Fruit fly (Drosophila melanogaster): Measurements from ENCODE around the gene Ccdc58.

Gene Ccdc58

dm6 chr3L:19807103-19807502 lies 2.1 kb downstream of the Ccdc58 start, which contains the start of the genes CG14104 and Kap-alpha1:
Gene CG14104 (minus strand): TSS chr3L:19807199.
Gene Kap-alpha1 (plus strand): TSS chr3L:19807232.
- TF ChIP-seq CTCF (optimal IDR thresholded peaks at IDR 0.05) (no peak), CG8478 (optimal IDR thresholded peaks at IDR 0.05) (no peak)

DNA sequence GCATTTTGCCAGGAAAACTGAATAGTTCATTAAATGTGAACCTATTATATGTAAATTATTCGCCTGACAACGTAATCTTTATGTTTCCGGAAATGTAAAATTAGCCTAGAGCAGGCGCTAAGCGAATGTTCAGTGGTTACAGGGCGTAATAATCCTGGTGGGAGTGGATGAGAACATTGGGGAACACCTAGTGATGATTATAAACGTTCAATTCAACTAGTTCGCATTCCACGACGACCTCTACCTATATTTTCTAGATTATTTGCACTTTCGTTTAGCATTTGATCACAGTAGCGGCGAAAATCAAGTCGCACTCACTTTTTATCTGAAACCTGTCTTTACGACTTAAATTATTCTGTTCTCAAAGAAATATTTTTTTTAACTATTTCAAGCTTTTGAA lies 2.5 kb downstream of the Ccdc58 start:
- TF ChIP-seq CTCF (optimal IDR thresholded peaks at IDR 0.05), result no peak
- TF ChIP-seq CG8478 (optimal IDR thresholded peaks at IDR 0.05), result no peak

DNA sequence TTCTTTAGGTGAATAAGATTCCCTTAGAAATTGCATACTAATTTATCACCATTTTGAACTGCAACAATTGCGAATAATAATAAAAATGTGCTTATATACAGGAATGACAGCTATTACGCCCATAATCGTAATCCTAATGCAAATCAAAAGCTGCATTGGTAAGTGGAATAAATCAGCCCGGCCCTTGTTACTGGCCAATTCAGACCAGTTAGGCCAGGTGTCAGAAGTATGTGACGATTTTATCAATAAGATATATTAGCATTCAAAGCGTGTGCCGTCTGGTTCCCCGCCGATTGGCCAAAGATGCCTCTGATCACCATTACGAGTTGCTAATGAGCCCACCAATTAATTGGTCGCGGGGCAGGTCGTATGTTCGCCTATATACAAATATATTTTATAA lies 7.5 kb downstream of the Ccdc58 start:
- TF ChIP-seq CG8478 (optimal IDR thresholded peaks at IDR 0.05) (no peak), CTCF (optimal IDR thresholded peaks at IDR 0.05) (no peak)

DNA sequence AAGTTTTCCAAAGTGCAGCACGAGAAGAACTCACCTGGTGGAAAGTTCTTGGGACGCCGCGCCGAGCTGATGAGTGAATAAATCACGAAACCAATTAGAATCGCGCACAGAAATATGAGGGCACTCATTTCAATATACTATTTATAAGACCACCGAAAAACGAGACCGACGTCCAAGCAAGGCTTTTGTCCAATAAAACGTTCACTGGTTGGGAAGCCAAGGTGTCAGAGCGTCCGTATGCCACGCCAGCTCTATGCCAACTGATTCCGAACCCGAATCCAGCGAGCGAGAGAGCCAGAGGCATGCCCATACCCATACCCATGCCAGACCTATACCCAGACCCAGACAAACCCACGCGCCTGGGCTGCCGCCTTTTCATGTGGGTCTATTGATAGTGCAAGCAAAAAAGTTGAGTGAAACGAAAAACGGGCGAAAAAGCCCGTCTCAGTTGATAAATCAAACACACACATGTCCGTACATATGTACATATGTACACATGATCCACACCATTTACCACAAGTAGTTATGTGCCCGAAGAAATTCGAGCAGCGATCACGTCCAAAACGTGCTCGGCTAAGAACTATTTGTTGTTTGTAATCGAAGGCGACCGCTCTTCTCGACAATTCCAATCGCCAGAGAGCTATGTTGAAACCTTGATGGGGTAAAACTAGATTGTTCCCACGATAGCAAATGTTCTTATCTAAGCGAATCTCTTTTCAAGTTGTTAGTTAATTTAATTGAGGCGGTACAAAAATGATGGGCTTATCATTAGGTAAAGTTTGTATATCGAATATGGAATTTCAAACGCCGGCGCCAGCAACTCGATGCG lies 8.3 kb downstream of the Ccdc58 start, which contains the start of gene Cyp305a1:
Gene Cyp305a1, minus strand, starts transcription at position 265 of the 829 bp plus-strand sequence.
- TF ChIP-seq CTCF (optimal IDR thresholded peaks at IDR 0.05) (no peak), CG8478 (optimal IDR thresholded peaks at IDR 0.05) (no peak)

- TF ChIP-seq CTCF (optimal IDR thresholded peaks at IDR 0.05) (no peak), CG8478 (optimal IDR thresholded peaks at IDR 0.05) (no peak)
These were observed 10.6 kb downstream of the Ccdc58 start, which contains the start of gene cyc for dm6 chr3L:19815472-19816150. Gene cyc (minus strand): TSS chr3L:19815938.

DNA sequence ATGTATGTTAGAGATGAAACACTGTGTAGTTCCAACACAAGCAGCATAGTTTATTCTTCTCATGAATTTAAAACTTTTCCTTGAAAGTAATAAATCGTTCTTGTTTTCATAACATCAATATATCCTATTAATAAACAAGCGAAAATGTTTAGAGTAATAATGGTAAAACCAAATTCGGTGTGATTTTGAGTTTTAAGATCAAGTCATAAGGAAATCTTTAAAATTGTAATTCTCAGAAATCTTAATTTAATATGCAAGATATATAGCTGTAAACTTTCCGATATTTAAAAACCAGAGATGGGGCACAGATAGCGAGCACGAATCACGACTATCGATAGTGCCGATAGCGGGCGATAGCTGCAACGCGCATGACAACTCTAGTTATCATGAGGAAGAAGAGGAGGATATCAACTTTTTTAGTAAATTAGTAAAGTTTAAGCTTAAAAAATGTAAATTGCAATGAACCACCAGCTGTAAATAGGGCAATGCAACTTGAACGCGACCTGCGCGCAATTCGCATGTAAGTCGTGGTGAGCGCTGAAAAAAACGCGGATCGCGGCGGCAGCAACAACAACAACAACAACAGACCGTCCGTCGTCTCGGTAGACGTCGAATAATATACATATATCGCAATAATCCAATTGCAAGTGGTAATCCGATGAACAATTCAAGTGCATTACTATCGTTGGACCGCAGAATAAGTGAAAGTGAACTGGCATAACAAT lies 13.0 kb downstream of the Ccdc58 start, which contains the start of the genes Fibp and Deaf1:
Gene Fibp, minus strand, starts transcription at position 161 of the 725 bp plus-strand sequence.
Gene Deaf1, plus strand, starts transcription at position 368 of the 725 bp plus-strand sequence.
- no peak for TF ChIP-seq CG8478 (optimal IDR thresholded peaks at IDR 0.05)
- peak in 1 of 2 experiments; percentile 9 for TF ChIP-seq CTCF (optimal IDR thresholded peaks at IDR 0.05)

- TF ChIP-seq CG8478 (optimal IDR thresholded peaks at IDR 0.05) (no peak), CTCF (optimal IDR thresholded peaks at IDR 0.05) (no peak)
These were observed 13.7 kb downstream of the Ccdc58 start for dm6 chr3L:19818701-19819100.

DNA sequence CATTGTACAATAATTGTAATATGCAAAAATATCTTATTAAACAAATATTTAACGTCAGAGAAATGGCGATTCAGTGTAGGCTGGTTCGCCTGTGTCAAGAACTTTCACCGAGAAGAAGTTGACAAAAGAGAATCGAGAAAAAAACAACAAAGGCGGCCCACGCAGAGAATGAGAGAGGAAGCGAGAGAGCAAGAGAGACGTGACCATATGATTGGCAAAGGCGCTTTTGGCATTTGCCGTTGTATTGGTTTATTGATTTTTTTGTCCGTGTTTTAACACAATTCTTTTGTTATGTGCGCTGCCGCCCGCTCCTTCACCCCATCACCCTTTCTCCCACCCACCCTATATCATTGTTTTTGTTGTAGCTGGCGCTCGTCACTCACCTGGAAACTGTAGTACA lies 28.2 kb downstream of the Ccdc58 start:
- TF ChIP-seq CTCF (optimal IDR thresholded peaks at IDR 0.05), result no peak
- TF ChIP-seq CG8478 (optimal IDR thresholded peaks at IDR 0.05), result no peak

- no peak for TF ChIP-seq CG8478 (optimal IDR thresholded peaks at IDR 0.05)
These were observed 29.3 kb downstream of the Ccdc58 start, which contains the start of the genes trc and CG32221 for dm6 chr3L:19834143-19834794. Gene trc (minus strand): TSS chr3L:19834304. Gene CG32221 (plus strand): TSS chr3L:19834670.

dm6 chr3L:19836375-19836937 lies 31.5 kb downstream of the Ccdc58 start, which contains the start of gene kto:
Gene kto (plus strand): TSS chr3L:19836614.
- TF ChIP-seq CTCF (optimal IDR thresholded peaks at IDR 0.05) (no peak), CG8478 (optimal IDR thresholded peaks at IDR 0.05) (no peak)

DNA sequence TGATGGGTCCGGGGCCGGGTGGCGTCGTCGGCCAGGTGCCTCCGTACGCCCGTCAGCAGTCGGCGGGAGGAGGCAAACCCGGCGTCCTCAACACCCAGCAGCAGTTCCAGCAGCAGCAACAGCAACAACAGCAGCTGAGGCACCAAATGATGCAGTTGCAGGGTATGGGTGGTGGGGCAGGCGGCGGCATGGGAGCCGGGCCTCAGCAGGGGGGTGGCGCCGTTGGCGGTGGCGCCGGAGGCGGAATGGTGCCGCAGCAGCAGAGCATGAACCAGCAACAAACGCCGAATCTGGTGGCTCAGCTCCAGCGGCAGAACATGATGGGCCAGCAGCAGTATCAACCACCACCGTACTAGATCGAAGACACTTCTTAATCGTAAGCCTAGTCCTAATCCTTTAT lies 39.5 kb downstream of the Ccdc58 start:
- TF ChIP-seq CG8478 (optimal IDR thresholded peaks at IDR 0.05) (no peak), CTCF (optimal IDR thresholded peaks at IDR 0.05) (no peak)

DNA sequence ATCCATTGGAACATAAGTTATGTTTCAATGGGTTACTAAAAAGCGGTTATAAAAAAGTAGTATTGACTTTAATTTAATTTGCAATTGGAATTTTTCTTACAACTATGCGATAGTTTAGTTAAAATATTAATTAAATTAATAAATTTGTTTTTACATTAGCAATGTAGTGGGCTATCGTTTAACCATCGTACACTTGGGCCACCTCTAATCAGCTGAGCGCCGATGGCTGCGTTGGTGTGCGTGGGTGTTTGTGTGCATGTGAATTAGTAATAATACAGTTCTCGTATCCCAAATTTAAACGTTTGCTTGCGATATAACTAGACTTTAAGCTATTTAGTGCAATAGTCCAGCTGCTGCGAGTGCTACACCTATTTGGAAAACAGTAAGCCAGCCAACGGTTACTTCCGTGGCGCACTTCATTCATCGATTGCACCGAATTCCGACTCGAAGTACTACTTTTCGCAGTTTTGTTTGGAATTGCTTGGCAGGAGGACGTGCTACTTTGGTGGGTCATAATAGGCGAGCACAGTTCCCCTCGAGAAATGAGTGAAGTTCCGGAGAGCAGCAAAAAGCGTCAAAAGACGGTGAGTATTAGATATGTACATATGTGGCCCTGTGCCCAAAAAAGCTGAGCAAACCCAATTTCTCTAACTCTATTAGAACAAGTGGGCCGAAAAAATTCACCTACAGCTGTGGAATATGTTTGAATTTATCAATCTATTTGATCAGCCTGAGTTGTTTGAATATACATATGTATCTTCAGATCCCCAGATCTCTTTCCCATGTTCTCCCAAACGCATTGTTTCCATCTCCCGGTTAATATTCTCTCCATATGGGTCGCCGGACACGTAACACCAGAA lies 40.3 kb downstream of the Ccdc58 start, which contains the start of gene Papss:
Gene Papss, plus strand, starts transcription at position 247 of the 860 bp plus-strand sequence.
- TF ChIP-seq CG8478 (optimal IDR thresholded peaks at IDR 0.05) (no peak), CTCF (optimal IDR thresholded peaks at IDR 0.05) (no peak)

DNA sequence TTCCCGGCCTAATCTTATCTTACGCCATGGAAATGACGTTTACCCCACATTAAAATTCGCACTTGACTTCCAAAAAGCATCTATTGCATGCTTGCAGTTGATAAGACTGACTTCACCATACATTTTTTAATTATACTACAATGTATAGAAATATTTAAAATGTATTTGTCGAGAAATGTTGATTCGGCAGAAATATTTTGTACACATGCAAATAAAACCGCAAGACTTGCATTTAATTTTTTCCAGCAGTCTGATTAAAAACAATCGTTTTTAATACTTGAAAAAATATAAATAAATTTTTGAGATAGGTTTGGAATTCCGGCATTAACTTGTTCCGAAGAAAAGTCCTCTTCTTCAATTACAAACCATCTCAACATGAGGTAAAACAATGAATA lies 40.9 kb downstream of the Ccdc58 start:
- TF ChIP-seq CG8478 (optimal IDR thresholded peaks at IDR 0.05) (no peak), CTCF (optimal IDR thresholded peaks at IDR 0.05) (no peak)

All from S2 (cell line).